Worm (Caenorhabditis elegans) whole organism, young adult: Measurements from ENCODE around the gene nac-1.

Experiments used
- B0336.3 ChIP-seq: fragments of 200-800 bp; sonication (Bioruptor generic); IDR thresholded peaks from 2 replicates; pipeline ENCODE4 v1.3.6; 2022; ENCODE audit warnings: missing genetic modification characterization, missing compliant biosample characterization
- C06A6.2 ChIP-seq: fragments of 200-800 bp; sonication (Bioruptor generic); conservative IDR thresholded peaks from 2 replicates; pipeline ENCODE4 v1.3.6; 2022; ENCODE audit warnings: missing genetic modification characterization, missing compliant biosample characterization
- C17E4.6 ChIP-seq: fragments of 200-800 bp; sonication (Bioruptor generic); IDR thresholded peaks from 2 replicates; pipeline ENCODE4 v1.3.6; 2022; ENCODE audit warnings: missing genetic modification reagents, missing genetic modification characterization, missing compliant biosample characterization
- F22D6.2 ChIP-seq: sonication (generic microtip); optimal IDR thresholded peaks from 2 replicates; lab custom pipeline; 2016; ENCODE audit warnings: mild to moderate bottlenecking, missing genetic modification characterization, missing compliant biosample characterization
- F33H1.4 ChIP-seq: fragments of 200-800 bp; sonication (Bioruptor generic); IDR thresholded peaks from 2 replicates; pipeline ENCODE4 v1.3.6; 2022; ENCODE audit warnings: missing genetic modification reagents, missing genetic modification characterization, missing compliant biosample characterization
- F52B5.7 ChIP-seq: sonication (generic microtip); optimal IDR thresholded peaks from 2 replicates; lab custom pipeline; 2016; ENCODE audit warnings: mild to moderate bottlenecking, missing genetic modification characterization, missing compliant biosample characterization
- K11D2.4 ChIP-seq: fragments of 200-800 bp; sonication (Bioruptor generic); IDR thresholded peaks from 2 replicates; pipeline ENCODE4 v1.3.6; 2022; ENCODE audit warnings: missing genetic modification reagents, missing genetic modification characterization, missing compliant biosample characterization
- T26A5.8 ChIP-seq: sonication (generic microtip); optimal IDR thresholded peaks from 2 replicates; lab custom pipeline; 2016; ENCODE audit warnings: missing genetic modification characterization, missing compliant biosample characterization
- Y56A3A.18 ChIP-seq: fragments of 200-800 bp; sonication (Bioruptor generic); IDR thresholded peaks from 2 replicates; pipeline ENCODE4 v1.3.6; 2022; ENCODE audit warnings: missing genetic modification reagents, missing genetic modification characterization, missing compliant biosample characterization
- Y67H2A.10 ChIP-seq: fragments of 200-800 bp; sonication (Bioruptor generic); conservative IDR thresholded peaks from 2 replicates; pipeline ENCODE4 v1.3.6; 2022; ENCODE audit warnings: missing genetic modification reagents, missing genetic modification characterization, missing compliant biosample characterization
- Y79H2A.3 ChIP-seq: fragments of 200-800 bp; sonication (Bioruptor generic); conservative IDR thresholded peaks from 2 replicates; pipeline ENCODE4 v1.3.6; 2022; ENCODE audit warnings: missing genetic modification reagents, missing genetic modification characterization, missing compliant biosample characterization
- akir-1 ChIP-seq: fragments of 200-800 bp; sonication (Bioruptor generic); optimal IDR thresholded peaks from 2 replicates; lab custom pipeline; 2018; ENCODE audit warnings: mild to moderate bottlenecking, missing genetic modification characterization, moderate library complexity, missing compliant biosample characterization
- ama-1 ChIP-seq, 3 experiments: fragments of 150-350 bp in 1 of 3; sonication (generic microtip) in 2 of 3; optimal IDR thresholded peaks; 2 replicates each; lab custom pipeline; 2014 to 2018; ENCODE audit warnings: missing biosample characterization in 2 of 3, missing genetic modification characterization in 2 of 3, missing genetic modification reagents in 2 of 3
- bed-1 ChIP-seq: fragments of 200-800 bp; sonication (Bioruptor generic); IDR thresholded peaks from 2 replicates; pipeline ENCODE4 v1.3.6; 2022; ENCODE audit warnings: missing genetic modification reagents, missing genetic modification characterization, missing compliant biosample characterization
- cebp-1 ChIP-seq, 2 experiments: fragments of 200-800 bp in 1 of 2; sonication (Bioruptor generic) in 1 of 2; sonication (generic microtip) in 1 of 2; IDR thresholded peaks in 1 of 2; optimal IDR thresholded peaks in 1 of 2; 2 replicates each; pipeline versions ENCODE4 v1.3.6 to Lab custom; 2017 to 2022; ENCODE audit warnings: missing compliant biosample characterization in 2 of 2, missing genetic modification characterization in 2 of 2, mild to moderate bottlenecking in 1 of 2, missing genetic modification reagents in 1 of 2, moderate library complexity in 1 of 2
- cebp-2 ChIP-seq: fragments of 200-800 bp; sonication (Bioruptor generic); IDR thresholded peaks from 2 replicates; pipeline ENCODE4 v1.3.6; 2022; ENCODE audit warnings: missing genetic modification characterization, missing compliant biosample characterization
- ceh-27 ChIP-seq: fragments of 200-800 bp; sonication (Bioruptor generic); optimal IDR thresholded peaks from 2 replicates; lab custom pipeline; 2018; ENCODE audit warnings: mild to moderate bottlenecking, missing genetic modification characterization, moderate library complexity, missing compliant biosample characterization
- ceh-79 ChIP-seq: sonication (generic microtip); optimal IDR thresholded peaks from 2 replicates; lab custom pipeline; 2017; ENCODE audit warnings: mild to moderate bottlenecking, missing genetic modification characterization, missing compliant biosample characterization
- ceh-91 ChIP-seq: fragments of 200-800 bp; sonication (Bioruptor generic); IDR thresholded peaks from 2 replicates; pipeline ENCODE4 v1.3.6; 2022; ENCODE audit warnings: missing genetic modification reagents, missing genetic modification characterization, missing compliant biosample characterization
- dpl-1 ChIP-seq: fragments of 150-350 bp; optimal IDR thresholded peaks from 2 replicates; lab custom pipeline; 2014; ENCODE audit warnings: missing biosample characterization, missing genetic modification reagents, missing genetic modification characterization
- egrh-3 ChIP-seq: fragments of 200-800 bp; sonication (Bioruptor generic); IDR thresholded peaks from 2 replicates; pipeline ENCODE4 v1.3.6; 2022; ENCODE audit warnings: missing genetic modification reagents, missing genetic modification characterization, missing compliant biosample characterization
- fkh-3 ChIP-seq: sonication (generic microtip); optimal IDR thresholded peaks from 2 replicates; lab custom pipeline; 2016; ENCODE audit warnings: mild to moderate bottlenecking, missing genetic modification characterization, missing compliant biosample characterization
- him-1 ChIP-seq: sonication (generic microtip); optimal IDR thresholded peaks from 2 replicates; lab custom pipeline; 2016; ENCODE audit warnings: missing genotype, missing genetic modification reagents, missing genetic modification characterization, missing compliant biosample characterization
- hlh-26 ChIP-seq: fragments of 200-800 bp; sonication (Bioruptor generic); conservative IDR thresholded peaks from 2 replicates; pipeline ENCODE4 v1.3.6; 2022; ENCODE audit warnings: missing genetic modification reagents, missing genetic modification characterization, missing compliant biosample characterization
- hrde-1 ChIP-seq: sonication (generic microtip); optimal IDR thresholded peaks from 2 replicates; lab custom pipeline; 2016; ENCODE audit warnings: missing genetic modification characterization, mild to moderate bottlenecking, missing compliant biosample characterization, moderate library complexity, missing genotype, missing genetic modification reagents, borderline replicate concordance
- hsf-1 ChIP-seq: fragments of 200-800 bp; sonication (Bioruptor generic); IDR thresholded peaks from 2 replicates; pipeline ENCODE4 v1.3.6; 2022; ENCODE audit warnings: missing genetic modification reagents, missing genetic modification characterization, missing compliant biosample characterization
- let-526 ChIP-seq: fragments of 200-800 bp; sonication (Bioruptor generic); IDR thresholded peaks from 2 replicates; pipeline ENCODE4 v1.3.6; 2022; ENCODE audit warnings: missing genetic modification reagents, missing genetic modification characterization, missing compliant biosample characterization
- let-607 ChIP-seq, 2 experiments: fragments of 200-800 bp in 1 of 2; sonication (Bioruptor generic) in 1 of 2; sonication (generic microtip) in 1 of 2; optimal IDR thresholded peaks; 2 replicates each; lab custom pipeline; 2016 to 2018; ENCODE audit warnings: mild to moderate bottlenecking in 2 of 2, missing compliant biosample characterization in 2 of 2, missing genetic modification characterization in 2 of 2, moderate library complexity in 2 of 2, missing genotype in 1 of 2
- lin-35 ChIP-seq, 3 experiments: fragments of 150-350 bp in 2 of 3; sonication (generic microtip) in 1 of 3; optimal IDR thresholded peaks; 2 replicates each; lab custom pipeline; 2014 to 2018; ENCODE audit warnings: missing biosample characterization in 3 of 3, missing genetic modification characterization in 3 of 3, missing genetic modification reagents in 3 of 3
- lin-54 ChIP-seq: fragments of 200-800 bp; sonication (Bioruptor generic); optimal IDR thresholded peaks from 2 replicates; lab custom pipeline; 2018; ENCODE audit warnings: mild to moderate bottlenecking, missing genetic modification characterization, missing compliant biosample characterization
- madf-10 ChIP-seq: sonication (generic microtip); optimal IDR thresholded peaks from 2 replicates; lab custom pipeline; 2016; ENCODE audit warnings: mild to moderate bottlenecking, missing genetic modification characterization, missing compliant biosample characterization
- mcd-1 ChIP-seq: fragments of 200-800 bp; sonication (Bioruptor generic); IDR thresholded peaks from 2 replicates; pipeline ENCODE4 v1.3.6; 2022; ENCODE audit warnings: missing genetic modification reagents, missing genetic modification characterization, missing compliant biosample characterization
- mel-28 ChIP-seq: sonication (generic microtip); optimal IDR thresholded peaks from 2 replicates; lab custom pipeline; 2016; ENCODE audit warnings: borderline replicate concordance, mild to moderate bottlenecking, missing genetic modification characterization, missing compliant biosample characterization
- nfyb-1 ChIP-seq: fragments of 200-800 bp; sonication (Bioruptor generic); IDR thresholded peaks from 2 replicates; pipeline ENCODE4 v1.3.6; 2022; ENCODE audit warnings: missing genetic modification reagents, missing genetic modification characterization, missing compliant biosample characterization
- nhr-120 ChIP-seq: fragments of 200-800 bp; sonication (Bioruptor generic); IDR thresholded peaks from 2 replicates; pipeline ENCODE4 v1.3.6; 2022; ENCODE audit warnings: missing genetic modification characterization, missing compliant biosample characterization
- nhr-90 ChIP-seq: sonication (generic microtip); optimal IDR thresholded peaks from 2 replicates; lab custom pipeline; 2016; ENCODE audit warnings: missing genotype, mild to moderate bottlenecking, missing genetic modification characterization, missing compliant biosample characterization
- pbrm-1 ChIP-seq: fragments of 200-800 bp; sonication (Bioruptor generic); IDR thresholded peaks from 2 replicates; pipeline ENCODE4 v1.3.6; 2022; ENCODE audit warnings: missing genetic modification reagents, missing genetic modification characterization, missing compliant biosample characterization
- pha-4 ChIP-seq: fragments of 150-350 bp; sonication (generic microtip); optimal IDR thresholded peaks from 2 replicates; lab custom pipeline; 2014; ENCODE audit warnings: missing biosample characterization, missing genetic modification reagents, missing genetic modification characterization
- snpc-4 ChIP-seq, 5 experiments: fragments of 150-350 bp in 1 of 5; sonication (generic microtip) in 4 of 5; optimal IDR thresholded peaks; 2 replicates each; lab custom pipeline; 2014 to 2018; ENCODE audit warnings: missing genetic modification characterization in 5 of 5, missing biosample characterization in 3 of 5, antibody characterized with exemption in 2 of 5, mild to moderate bottlenecking in 2 of 5, missing compliant biosample characterization in 2 of 5, missing genotype in 2 of 5, moderate library complexity in 2 of 5, missing genetic modification reagents in 1 of 5
- sptf-2 ChIP-seq: fragments of 200-800 bp; sonication (Bioruptor generic); optimal IDR thresholded peaks from 2 replicates; lab custom pipeline; 2018; ENCODE audit warnings: mild to moderate bottlenecking, missing genetic modification characterization, missing compliant biosample characterization
- tbp1 ChIP-seq: fragments of 200-800 bp; sonication (Bioruptor generic); optimal IDR thresholded peaks from 2 replicates; lab custom pipeline; 2018; ENCODE audit warnings: mild to moderate bottlenecking, missing genetic modification characterization, missing compliant biosample characterization
- unc-62 ChIP-seq: fragments of 150-350 bp; optimal IDR thresholded peaks from 2 replicates; lab custom pipeline; 2014; ENCODE audit warnings: missing biosample characterization, missing genetic modification reagents, missing genetic modification characterization
- zfh-2 ChIP-seq: fragments of 200-800 bp; sonication (Bioruptor generic); conservative IDR thresholded peaks from 2 replicates; pipeline ENCODE4 v1.3.6; 2022; ENCODE audit warnings: missing genetic modification reagents, missing genetic modification characterization, missing compliant biosample characterization
- ztf-22 ChIP-seq: fragments of 200-800 bp; sonication (Bioruptor generic); optimal IDR thresholded peaks from 2 replicates; lab custom pipeline; 2018; ENCODE audit warnings: mild to moderate bottlenecking, missing genetic modification characterization, moderate library complexity, missing compliant biosample characterization

nac-1 gene

DNA sequence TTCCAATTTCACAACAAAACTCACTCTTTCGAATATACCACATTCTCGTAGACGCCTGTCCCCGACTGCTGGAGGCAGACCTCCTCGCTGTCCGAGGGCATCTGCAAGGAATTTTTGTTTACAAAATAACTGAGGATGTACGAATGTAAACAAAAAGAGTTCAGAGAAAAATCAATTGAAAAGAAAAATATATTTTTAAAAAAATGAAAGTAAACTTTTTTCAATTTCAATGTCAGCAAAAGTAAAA is 51.2 kb downstream of the nac-1 start, which contains the start of gene mrp-5:
Gene mrp-5, minus strand, starts transcription at position 101 of the 247 bp plus-strand sequence.
- TF ChIP-seq hsf-1 (GFP tag; lab: Robert Waterston, UW) (no peak), hlh-26 (GFP tag; lab: Robert Waterston, UW) (no peak), tbp1 (GFP tag; lab: Kevin White, UChicago) (no peak), B0336.3 (GFP tag; lab: Robert Waterston, UW) (no peak), ceh-91 (GFP tag; lab: Robert Waterston, UW) (no peak), C06A6.2 (GFP tag; lab: Robert Waterston, UW) (no peak), ztf-22 (no peak), nhr-90 (tag; lab: Kevin White, UChicago) (no peak), let-526 (GFP tag; lab: Robert Waterston, UW) (no peak), C17E4.6 (GFP tag; lab: Robert Waterston, UW) (no peak), hrde-1 (tag; lab: Kevin White, UChicago) (no peak)

DNA sequence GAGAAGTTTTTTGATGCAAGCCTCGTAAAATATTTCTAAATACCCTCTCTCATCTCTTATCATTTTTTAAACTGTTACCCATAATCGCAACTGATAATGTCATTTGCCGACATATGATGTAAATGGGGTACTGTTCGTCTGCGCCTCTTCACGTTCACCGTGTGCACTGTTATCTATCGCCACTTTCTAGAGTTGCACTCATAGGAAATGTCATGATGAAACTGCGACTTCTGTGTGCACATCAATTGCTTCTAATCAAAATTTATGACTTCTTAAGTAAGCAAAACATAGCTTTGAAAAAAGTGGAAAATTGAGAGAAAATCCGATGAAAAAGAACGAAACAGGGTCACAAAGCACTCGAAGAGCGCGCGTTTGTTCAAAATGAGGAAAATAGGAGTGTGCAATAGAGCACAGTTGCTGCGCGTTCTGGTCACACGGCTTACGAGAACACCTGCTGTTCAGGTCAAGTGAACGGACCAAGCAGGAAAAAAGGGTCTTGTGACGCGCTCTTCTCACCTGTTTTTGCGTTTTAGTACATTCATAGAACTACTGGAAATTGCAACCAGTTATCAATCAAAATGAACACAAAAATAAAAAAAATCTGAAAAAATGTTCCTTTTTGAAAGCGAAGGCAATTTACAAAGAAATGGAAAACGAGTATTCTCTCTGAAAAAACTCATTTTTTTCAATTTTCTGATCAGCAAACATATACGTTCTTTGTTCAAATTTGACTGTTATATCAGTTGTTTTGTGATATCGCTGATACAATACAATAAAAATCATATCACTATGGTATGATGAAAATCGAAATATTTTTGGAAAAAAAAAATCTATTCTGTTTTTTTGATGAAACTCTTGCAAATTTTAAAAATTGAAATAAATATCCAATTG is 51.8 kb downstream of the nac-1 start:
- no peak for TF ChIP-seq bed-1 (GFP tag; lab: Robert Waterston, UW)
- TF ChIP-seq Y67H2A.10 (GFP tag; lab: Robert Waterston, UW) = no peak
- TF ChIP-seq cebp-1 (GFP tag; IDR thresholded peaks at IDR 0.05; lab: Robert Waterston, UW) = no peak
- peak; percentile 59 for TF ChIP-seq cebp-1 (tag; optimal IDR thresholded peaks at IDR 0.05; lab: Kevin White, UChicago)
- TF ChIP-seq Y79H2A.3 = no peak
- no peak; the same call in 1 of the 2 replicates for TF ChIP-seq zfh-2 (GFP tag; lab: Robert Waterston, UW)
- TF ChIP-seq nhr-120 = no peak
- TF ChIP-seq F52B5.7 = no peak
- no peak for TF ChIP-seq ceh-79
- no peak for TF ChIP-seq madf-10 (tag; lab: Kevin White, UChicago)
- no peak for TF ChIP-seq pbrm-1
- peak; percentile 36 for TF ChIP-seq ceh-27 (GFP tag; lab: Kevin White, UChicago)
- TF ChIP-seq sptf-2 (GFP tag; lab: Kevin White, UChicago) = peak; percentile 31
- TF ChIP-seq lin-35 (GFP tag; optimal IDR thresholded peaks at IDR 0.05; lab: Kevin White, UChicago) = no peak
- no peak for TF ChIP-seq egrh-3 (GFP tag; lab: Robert Waterston, UW)
- no peak for TF ChIP-seq T26A5.8 (tag; lab: Kevin White, UChicago)
- TF ChIP-seq snpc-4 (GFP tag; optimal IDR thresholded peaks at IDR 0.05; lab: Kevin White, UChicago) = no peak
- TF ChIP-seq snpc-4 (tag; optimal IDR thresholded peaks at IDR 0.05; lab: Kevin White, UChicago) = peak in 2 of 4 experiments; percentile 6 to 23
- no peak for TF ChIP-seq Y56A3A.18 (GFP tag; lab: Robert Waterston, UW)
- TF ChIP-seq mel-28 (tag; lab: Kevin White, UChicago) = no peak
- peak; percentile 76; the same call in 1 of the 2 replicates for TF ChIP-seq cebp-2 (GFP tag; lab: Robert Waterston, UW)
- no peak for TF ChIP-seq pha-4 (tag; lab: Kevin White, UChicago)
- TF ChIP-seq dpl-1 (GFP tag; lab: Kevin White, UChicago) = no peak
- no peak for TF ChIP-seq him-1 (tag; lab: Kevin White, UChicago)
- no peak for TF ChIP-seq ama-1 (optimal IDR thresholded peaks at IDR 0.05; lab: Kevin White, UChicago)
- TF ChIP-seq ama-1 (GFP tag; optimal IDR thresholded peaks at IDR 0.05; lab: Kevin White, UChicago) = no peak
- peak; percentile 62 for TF ChIP-seq unc-62 (GFP tag; lab: Kevin White, UChicago)
- no peak for TF ChIP-seq fkh-3 (tag; lab: Kevin White, UChicago)
- TF ChIP-seq nfyb-1 (GFP tag; lab: Robert Waterston, UW) = 0 out of 2 replicates have a peak, but pooled peaks have one; percentile 35
- TF ChIP-seq lin-54 = no peak
- TF ChIP-seq let-607 (tag; optimal IDR thresholded peaks at IDR 0.05; lab: Kevin White, UChicago) = peak; percentile 47 to 51
- TF ChIP-seq F33H1.4 (GFP tag; lab: Robert Waterston, UW) = no peak
- TF ChIP-seq F22D6.2 (tag; lab: Kevin White, UChicago) = no peak
- peak; percentile 49 for TF ChIP-seq ztf-22
- TF ChIP-seq akir-1 (GFP tag; lab: Kevin White, UChicago) = no peak
- 0 out of 2 replicates have a peak, but pooled peaks have one; percentile 16 for TF ChIP-seq K11D2.4 (GFP tag; lab: Robert Waterston, UW)
- TF ChIP-seq mcd-1 (GFP tag; lab: Robert Waterston, UW) = peak; percentile 75
